Worm (Caenorhabditis elegans): ENCODE results near the gene vab-2.

Gene vab-2

ce11 chrIV:3781539-3781938, 14.9 kb upstream of the vab-2 start:
- TF ChIP-seq nhr-237 (tag; optimal IDR thresholded peaks at IDR 0.05) (no peak), unc-62 (GFP tag; optimal IDR thresholded peaks at IDR 0.05) (peak; percentile 58)

ce11 chrIV:3774160-3774559, 7.5 kb upstream of the vab-2 start:
- no peak for TF ChIP-seq drap-1 (GFP tag; optimal IDR thresholded peaks at IDR 0.05)
- no peak for TF ChIP-seq elt-3 (tag; optimal IDR thresholded peaks at IDR 0.05)

ce11 chrIV:3767749-3768148, 1.1 kb upstream of the vab-2 start:
- TF ChIP-seq elt-1 (tag; optimal IDR thresholded peaks at IDR 0.05; ENCODE audit: borderline replicate concordance, insufficient read depth) (no peak), drap-1 (GFP tag; optimal IDR thresholded peaks at IDR 0.05) (no peak), unc-120 (tag; optimal IDR thresholded peaks at IDR 0.05; ENCODE audit: poor library complexity, severe bottlenecking) (no peak), flh-1 (GFP tag; optimal IDR thresholded peaks at IDR 0.05) (no peak), nhr-12 (tag; optimal IDR thresholded peaks at IDR 0.05) (no peak), ztf-11 (tag; optimal IDR thresholded peaks at IDR 0.05) (no peak), mls-2 (tag; optimal IDR thresholded peaks at IDR 0.05) (peak; percentile 6), cnd-1 (tag; optimal IDR thresholded peaks at IDR 0.05) (no peak), lsy-2 (tag; optimal IDR thresholded peaks at IDR 0.05) (no peak), ceh-43 (GFP tag; optimal IDR thresholded peaks at IDR 0.05) (no peak), ceh-39 (tag; optimal IDR thresholded peaks at IDR 0.05) (no peak), unc-39 (tag; optimal IDR thresholded peaks at IDR 0.05) (no peak), unc-62 (GFP tag; optimal IDR thresholded peaks at IDR 0.05) (no peak), pha-4 (tag; optimal IDR thresholded peaks at IDR 0.05) (no peak), hlh-1 (tag; optimal IDR thresholded peaks at IDR 0.05) (peak; percentile 57), blmp-1 (tag; optimal IDR thresholded peaks at IDR 0.05) (no peak)

ce11 chrIV:3765457-3765856, 1.2 kb downstream of the vab-2 start:
- TF ChIP-seq zip-8 (tag; optimal IDR thresholded peaks at IDR 0.05) (no peak), nhr-28 (tag; optimal IDR thresholded peaks at IDR 0.05) (no peak), ceh-39 (tag; optimal IDR thresholded peaks at IDR 0.05) (no peak), unc-62 (GFP tag; optimal IDR thresholded peaks at IDR 0.05) (peak; percentile 86), ztf-11 (tag; optimal IDR thresholded peaks at IDR 0.05) (no peak), cnd-1 (tag; optimal IDR thresholded peaks at IDR 0.05) (peak; percentile 22), nhr-12 (tag; optimal IDR thresholded peaks at IDR 0.05) (no peak), nhr-237 (tag; optimal IDR thresholded peaks at IDR 0.05) (no peak), mab-5 (tag; optimal IDR thresholded peaks at IDR 0.05) (peak; percentile 82)

- no peak for TF ChIP-seq sem-2 (GFP tag; optimal IDR thresholded peaks at IDR 0.05)
- TF ChIP-seq zip-8 (tag; optimal IDR thresholded peaks at IDR 0.05): peak; percentile 42
- peak; percentile 88 for TF ChIP-seq nhr-2 (tag; optimal IDR thresholded peaks at IDR 0.05)
- TF ChIP-seq nhr-12 (tag; optimal IDR thresholded peaks at IDR 0.05): no peak
- TF ChIP-seq flh-1 (GFP tag; optimal IDR thresholded peaks at IDR 0.05): no peak
- peak; percentile 3 for TF ChIP-seq ztf-11 (tag; optimal IDR thresholded peaks at IDR 0.05)
- TF ChIP-seq ces-1 (GFP tag; optimal IDR thresholded peaks at IDR 0.05): peak; percentile 71
Observed at ce11 chrIV:3764012-3764549, 2.5 kb downstream of the vab-2 start.

ce11 chrIV:3759823-3760222, 6.8 kb downstream of the vab-2 start:
- no peak for TF ChIP-seq mab-5 (tag; optimal IDR thresholded peaks at IDR 0.05)
- TF ChIP-seq unc-62 (GFP tag; optimal IDR thresholded peaks at IDR 0.05): peak; percentile 74

- TF ChIP-seq unc-62 (GFP tag; optimal IDR thresholded peaks at IDR 0.05): no peak
- no peak for TF ChIP-seq nhr-12 (tag; optimal IDR thresholded peaks at IDR 0.05)
- TF ChIP-seq drap-1 (GFP tag; optimal IDR thresholded peaks at IDR 0.05): no peak
- TF ChIP-seq ztf-11 (tag; optimal IDR thresholded peaks at IDR 0.05): no peak
- TF ChIP-seq nhr-28 (tag; optimal IDR thresholded peaks at IDR 0.05): no peak
- TF ChIP-seq lin-13 (tag; optimal IDR thresholded peaks at IDR 0.05): no peak
- no peak for TF ChIP-seq mab-5 (tag; optimal IDR thresholded peaks at IDR 0.05)
- no peak for TF ChIP-seq unc-120 (tag; optimal IDR thresholded peaks at IDR 0.05; ENCODE audit: poor library complexity, severe bottlenecking)
- TF ChIP-seq M03D4.4 (tag; optimal IDR thresholded peaks at IDR 0.05): no peak
- no peak for TF ChIP-seq elt-1 (tag; optimal IDR thresholded peaks at IDR 0.05; ENCODE audit: borderline replicate concordance, insufficient read depth)
Observed at ce11 chrIV:3755921-3756320, 10.7 kb downstream of the vab-2 start, which contains the start of gene best-20. best-20 (plus strand) TSS chrIV:3756221.

All from whole organism, mixed stage, embryonic.